Worm (Caenorhabditis elegans) whole organism, late embryonic: Measurements from ENCODE around the gene nhr-84.

Experiments used
- C38D4.7 ChIP-seq: fragments of 200-800 bp; sonication (Bioruptor generic); optimal IDR thresholded peaks from 2 replicates; lab custom pipeline; 2018; ENCODE audit warnings: mild to moderate bottlenecking, missing genetic modification characterization, moderate library complexity, missing compliant biosample characterization
- F13H6.1 ChIP-seq: sonication (generic microtip); optimal IDR thresholded peaks from 2 replicates; lab custom pipeline; 2016; ENCODE audit warnings: missing genetic modification characterization, missing compliant biosample characterization
- K02D7.2 ChIP-seq: sonication (generic microtip); optimal IDR thresholded peaks from 2 replicates; lab custom pipeline; 2017; ENCODE audit warnings: mild to moderate bottlenecking, missing genetic modification characterization, missing compliant biosample characterization
- Y22D7AL.16 ChIP-seq: sonication (generic microtip); optimal IDR thresholded peaks from 2 replicates; lab custom pipeline; 2016; ENCODE audit warnings: missing genetic modification characterization, missing compliant biosample characterization
- ahr-1 ChIP-seq: sonication (generic microtip); optimal IDR thresholded peaks from 2 replicates; lab custom pipeline; 2016; ENCODE audit warnings: missing genetic modification characterization, missing compliant biosample characterization
- ama-1 ChIP-seq: fragments of 150-350 bp; optimal IDR thresholded peaks from 2 replicates; lab custom pipeline; 2014
- ceh-14 ChIP-seq: sonication (generic microtip); optimal IDR thresholded peaks from 2 replicates; lab custom pipeline; 2016; ENCODE audit warnings: missing genotype, missing genetic modification characterization, missing compliant biosample characterization
- ceh-18 ChIP-seq: sonication (generic microtip); optimal IDR thresholded peaks from 2 replicates; lab custom pipeline; 2016; ENCODE audit warnings: missing genetic modification characterization, missing compliant biosample characterization
- ceh-19 ChIP-seq: fragments of 200-800 bp; sonication (Bioruptor generic); optimal IDR thresholded peaks from 2 replicates; lab custom pipeline; 2018; ENCODE audit warnings: mild to moderate bottlenecking, missing genetic modification characterization, missing compliant biosample characterization
- ceh-22 ChIP-seq: sonication (generic microtip); optimal IDR thresholded peaks from 2 replicates; lab custom pipeline; 2017; ENCODE audit warnings: missing biosample characterization, missing genetic modification characterization
- ceh-34 ChIP-seq: sonication (generic microtip); optimal IDR thresholded peaks from 2 replicates; lab custom pipeline; 2016; ENCODE audit warnings: mild to moderate bottlenecking, missing genetic modification characterization, missing compliant biosample characterization
- ceh-45 ChIP-seq: fragments of 200-800 bp; sonication (Bioruptor generic); IDR thresholded peaks from 2 replicates; pipeline ENCODE4 v1.3.6; 2022; ENCODE audit warnings: missing genetic modification reagents, missing genetic modification characterization, missing compliant biosample characterization
- ceh-9 ChIP-seq: sonication (generic microtip); optimal IDR thresholded peaks from 2 replicates; lab custom pipeline; 2016; ENCODE audit warnings: mild to moderate bottlenecking, missing genetic modification characterization, inconsistent platforms, missing compliant biosample characterization
- che-1 ChIP-seq: sonication (generic microtip); optimal IDR thresholded peaks from 2 replicates; lab custom pipeline; 2016; ENCODE audit warnings: mild to moderate bottlenecking, missing genetic modification characterization, missing compliant biosample characterization
- dve-1 ChIP-seq: sonication (generic microtip); optimal IDR thresholded peaks from 2 replicates; lab custom pipeline; 2017; ENCODE audit warnings: antibody characterized with exemption, mild to moderate bottlenecking, missing genetic modification characterization, missing compliant biosample characterization
- elt-2 ChIP-seq: sonication (generic microtip); optimal IDR thresholded peaks from 2 replicates; lab custom pipeline; 2016; ENCODE audit warnings: missing genetic modification reagents, missing genetic modification characterization, missing compliant biosample characterization
- elt-4 ChIP-seq: sonication (generic microtip); optimal IDR thresholded peaks from 2 replicates; lab custom pipeline; 2016; ENCODE audit warnings: missing genetic modification characterization, missing compliant biosample characterization
- gmeb-2 ChIP-seq: sonication (generic microtip); optimal IDR thresholded peaks from 2 replicates; lab custom pipeline; 2016; ENCODE audit warnings: missing genetic modification characterization, inconsistent platforms, missing compliant biosample characterization
- hlh-13 ChIP-seq: fragments of 200-800 bp; sonication (Bioruptor generic); optimal IDR thresholded peaks from 2 replicates; lab custom pipeline; 2018; ENCODE audit warnings: mild to moderate bottlenecking, missing genetic modification characterization, missing compliant biosample characterization
- hlh-30 ChIP-seq: sonication (generic microtip); optimal IDR thresholded peaks from 2 replicates; lab custom pipeline; 2017; ENCODE audit warnings: antibody characterized with exemption, missing genetic modification characterization, missing compliant biosample characterization; ENCODE audit not compliant: insufficient read depth
- madf-2 ChIP-seq: sonication (generic microtip); optimal IDR thresholded peaks from 2 replicates; lab custom pipeline; 2017; ENCODE audit warnings: missing genetic modification characterization, missing compliant biosample characterization
- mec-3 ChIP-seq: sonication (generic microtip); optimal IDR thresholded peaks from 2 replicates; lab custom pipeline; 2016; ENCODE audit warnings: borderline replicate concordance, missing genetic modification characterization, missing compliant biosample characterization
- nfya-1 ChIP-seq: sonication (generic microtip); optimal IDR thresholded peaks from 2 replicates; lab custom pipeline; 2017; ENCODE audit warnings: missing genetic modification characterization, mild to moderate bottlenecking, missing compliant biosample characterization, antibody characterized with exemption, moderate library complexity
- pax-1 ChIP-seq: fragments of 150-350 bp; optimal IDR thresholded peaks from 2 replicates; lab custom pipeline; 2014; ENCODE audit warnings: missing biosample characterization, missing genetic modification characterization
- pha-2 ChIP-seq: sonication (generic microtip); optimal IDR thresholded peaks from 2 replicates; lab custom pipeline; 2017; ENCODE audit warnings: mild to moderate bottlenecking, missing genetic modification characterization, missing compliant biosample characterization
- pha-4 ChIP-seq: fragments of 150-350 bp; optimal IDR thresholded peaks from 2 replicates; lab custom pipeline; 2018; ENCODE audit warnings: missing biosample characterization, missing genetic modification reagents, missing genetic modification characterization
- sox-4 ChIP-seq: sonication (generic microtip); optimal IDR thresholded peaks from 2 replicates; lab custom pipeline; 2017; ENCODE audit warnings: mild to moderate bottlenecking, missing genetic modification characterization, inconsistent platforms, missing compliant biosample characterization
- syd-9 ChIP-seq: sonication (generic microtip); optimal IDR thresholded peaks from 2 replicates; lab custom pipeline; 2016; ENCODE audit warnings: mild to moderate bottlenecking, missing genetic modification characterization, moderate library complexity, missing compliant biosample characterization
- tbx-2 ChIP-seq: sonication (generic microtip); optimal IDR thresholded peaks from 2 replicates; lab custom pipeline; 2016; ENCODE audit warnings: missing genetic modification characterization, missing compliant biosample characterization
- tbx-7 ChIP-seq: sonication (generic microtip); optimal IDR thresholded peaks from 2 replicates; lab custom pipeline; 2016; ENCODE audit warnings: missing genotype, missing genetic modification characterization, missing compliant biosample characterization
- unc-3 ChIP-seq, 2 experiments: fragments of 200-800 bp in 1 of 2; sonication (Bioruptor generic) in 1 of 2; sonication (generic microtip) in 1 of 2; conservative IDR thresholded peaks in 1 of 2; optimal IDR thresholded peaks in 1 of 2; 2 replicates each; pipeline versions ENCODE4 v1.3.6 to Lab custom; 2016 to 2022; ENCODE audit warnings: missing compliant biosample characterization in 2 of 2, missing genetic modification characterization in 2 of 2, missing genetic modification reagents in 1 of 2
- unc-42 ChIP-seq: sonication (generic microtip); optimal IDR thresholded peaks from 2 replicates; lab custom pipeline; 2016; ENCODE audit warnings: missing genotype, missing genetic modification characterization, missing compliant biosample characterization
- zip-5 ChIP-seq: sonication (generic microtip); optimal IDR thresholded peaks from 2 replicates; lab custom pipeline; 2016; ENCODE audit warnings: missing genetic modification characterization, missing compliant biosample characterization
- ztf-16 ChIP-seq: sonication (generic microtip); optimal IDR thresholded peaks from 2 replicates; lab custom pipeline; 2017; ENCODE audit warnings: missing genetic modification characterization, missing compliant biosample characterization

The nhr-84 gene

ce11 chrV:15879508-15879907 is at the start of gene nhr-84:
Gene nhr-84 (minus strand): TSS chrV:15879608.
- TF ChIP-seq Y22D7AL.16 (tag; lab: Kevin White, UChicago) (no peak), syd-9 (tag; lab: Kevin White, UChicago) (no peak), hlh-30 (tag; lab: Kevin White, UChicago) (no peak), ceh-22 (no peak), elt-4 (no peak), dve-1 (tag; lab: Kevin White, UChicago) (no peak), tbx-7 (tag; lab: Kevin White, UChicago) (no peak)

- no peak for TF ChIP-seq nfya-1 (tag; lab: Kevin White, UChicago)
- TF ChIP-seq zip-5: no peak
- TF ChIP-seq pha-4 (tag; lab: Kevin White, UChicago): no peak
- TF ChIP-seq madf-2 (tag; lab: Kevin White, UChicago): no peak
- TF ChIP-seq pax-1 (tag; lab: Kevin White, UChicago): no peak
- TF ChIP-seq ceh-34 (tag; lab: Kevin White, UChicago): no peak
- no peak for TF ChIP-seq tbx-2 (tag; lab: Kevin White, UChicago)
- TF ChIP-seq ceh-9: no peak
- TF ChIP-seq ama-1 (lab: Kevin White, UChicago): no peak
- no peak for TF ChIP-seq pha-2 (tag; lab: Kevin White, UChicago)
- no peak for TF ChIP-seq ceh-19 (GFP tag; lab: Kevin White, UChicago)
- no peak for TF ChIP-seq ceh-14
- TF ChIP-seq ahr-1 (tag; lab: Kevin White, UChicago): no peak
- TF ChIP-seq che-1 (tag; lab: Kevin White, UChicago): no peak
- no peak for TF ChIP-seq hlh-13
- no peak for TF ChIP-seq ceh-18
- no peak for TF ChIP-seq gmeb-2 (tag; lab: Kevin White, UChicago)
Observed at ce11 chrV:15928325-15928724, 48.9 kb upstream of the nhr-84 start, which contains the start of gene pzf-1. Gene pzf-1 (minus strand): TSS chrV:15928425.

- TF ChIP-seq unc-3 (GFP tag; conservative IDR thresholded peaks at IDR 0.05; lab: Robert Waterston, UW) (no peak), unc-3 (tag; optimal IDR thresholded peaks at IDR 0.05; lab: Kevin White, UChicago) (no peak), ztf-16 (tag; lab: Kevin White, UChicago) (no peak), mec-3 (tag; lab: Kevin White, UChicago) (no peak), C38D4.7 (GFP tag; lab: Kevin White, UChicago) (no peak), ama-1 (lab: Kevin White, UChicago) (no peak), F13H6.1 (tag; lab: Kevin White, UChicago) (no peak), ceh-45 (no peak), K02D7.2 (no peak), syd-9 (tag; lab: Kevin White, UChicago) (no peak), ceh-14 (no peak), sox-4 (tag; lab: Kevin White, UChicago) (no peak)
Observed at ce11 chrV:15924307-15924706, 44.9 kb upstream of the nhr-84 start, which contains the start of gene nhr-108. Gene nhr-108 (minus strand): TSS chrV:15924472.

- TF ChIP-seq unc-42 (tag; lab: Kevin White, UChicago) (no peak), nfya-1 (tag; lab: Kevin White, UChicago) (no peak)
- TF ChIP-seq, all 69 proteins: peak for 0
Observed at ce11 chrV:15922979-15923378, 43.6 kb upstream of the nhr-84 start, which contains the start of gene F35E8.13. Gene F35E8.13 (plus strand): TSS chrV:15923279.

- TF ChIP-seq elt-2 (tag; lab: Kevin White, UChicago) (peak; percentile 34), ceh-19 (GFP tag; lab: Kevin White, UChicago) (no peak)
Observed at ce11 chrV:15921102-15921501, 41.7 kb upstream of the nhr-84 start, which contains the start of gene cdr-1. Gene cdr-1 (plus strand): TSS chrV:15921309.
